Worm (Caenorhabditis elegans) whole organism, L2 larva: ENCODE measurements around the gene Y44A6D.3.

Source experiments
- C34F6.9 ChIP-seq: fragments of 150-350 bp; optimal IDR thresholded peaks from 2 replicates; lab custom pipeline; 2014; ENCODE audit warnings: missing biosample characterization, missing genetic modification characterization
- Y55F3AM.14 ChIP-seq: fragments of 200-800 bp; sonication (Bioruptor generic); optimal IDR thresholded peaks from 2 replicates; lab custom pipeline; 2018; ENCODE audit warnings: mild to moderate bottlenecking, missing genetic modification characterization, missing compliant biosample characterization
- ama-1 ChIP-seq: fragments of 150-350 bp; optimal IDR thresholded peaks from 2 replicates; lab custom pipeline; 2018; ENCODE audit warnings: inconsistent platforms
- blmp-1 ChIP-seq: sonication (generic microtip); optimal IDR thresholded peaks from 2 replicates; lab custom pipeline; 2017; ENCODE audit warnings: missing genetic modification characterization, mild to moderate bottlenecking, missing compliant biosample characterization, antibody characterized with exemption, moderate library complexity; ENCODE audit not compliant: insufficient read depth
- ceh-82 ChIP-seq: fragments of 150-350 bp; optimal IDR thresholded peaks from 2 replicates; lab custom pipeline; 2014; ENCODE audit warnings: missing biosample characterization, missing genetic modification characterization
- crh-2 ChIP-seq: sonication (generic microtip); optimal IDR thresholded peaks from 2 replicates; lab custom pipeline; 2017; ENCODE audit warnings: missing biosample characterization, missing genetic modification characterization
- dmd-4 ChIP-seq: sonication (generic microtip); optimal IDR thresholded peaks from 2 replicates; lab custom pipeline; 2017; ENCODE audit warnings: missing biosample characterization, missing genetic modification characterization
- elt-3 ChIP-seq: sonication (generic microtip); optimal IDR thresholded peaks from 2 replicates; lab custom pipeline; 2017; ENCODE audit warnings: missing biosample characterization, missing genetic modification characterization
- fos-1 ChIP-seq: fragments of 150-350 bp; optimal IDR thresholded peaks from 2 replicates; lab custom pipeline; 2014; ENCODE audit warnings: missing biosample characterization, missing genetic modification characterization
- gmeb-1 ChIP-seq: fragments of 150-350 bp; optimal IDR thresholded peaks from 2 replicates; lab custom pipeline; 2014; ENCODE audit warnings: missing biosample characterization, missing genetic modification characterization
- lin-11 ChIP-seq: fragments of 150-350 bp; sonication (generic microtip); optimal IDR thresholded peaks from 2 replicates; lab custom pipeline; 2014; ENCODE audit warnings: missing biosample characterization, missing genetic modification characterization, inconsistent platforms, mixed read lengths
- lin-39 ChIP-seq: fragments of 150-350 bp; optimal IDR thresholded peaks from 2 replicates; lab custom pipeline; 2014; ENCODE audit warnings: missing biosample characterization, missing genetic modification reagents, missing genetic modification characterization
- lsy-2 ChIP-seq, 2 experiments: fragments of 150-350 bp in 1 of 2; sonication (generic microtip) in 1 of 2; optimal IDR thresholded peaks; 2 replicates each; lab custom pipeline; 2014 to 2017; ENCODE audit warnings: missing biosample characterization in 2 of 2, missing genetic modification characterization in 2 of 2
- mab-5 ChIP-seq: fragments of 150-350 bp; optimal IDR thresholded peaks from 2 replicates; lab custom pipeline; 2014; ENCODE audit warnings: missing biosample characterization, missing genetic modification characterization
- mdl-1 ChIP-seq, 2 experiments: fragments of 150-350 bp in 1 of 2; sonication (generic microtip) in 1 of 2; optimal IDR thresholded peaks; 2 replicates each; lab custom pipeline; 2017; ENCODE audit warnings: missing biosample characterization in 2 of 2, missing genetic modification characterization in 2 of 2
- nhr-10 ChIP-seq: sonication (generic microtip); optimal IDR thresholded peaks from 2 replicates; lab custom pipeline; 2017; ENCODE audit warnings: missing biosample characterization, missing genetic modification characterization
- nhr-11 ChIP-seq: fragments of 150-350 bp; optimal IDR thresholded peaks from 2 replicates; lab custom pipeline; 2014; ENCODE audit warnings: missing biosample characterization, missing genetic modification characterization
- nhr-21 ChIP-seq: fragments of 150-350 bp; optimal IDR thresholded peaks from 2 replicates; lab custom pipeline; 2014; ENCODE audit warnings: missing biosample characterization, missing genetic modification characterization
- nhr-23 ChIP-seq: fragments of 150-350 bp; optimal IDR thresholded peaks from 2 replicates; lab custom pipeline; 2014; ENCODE audit warnings: missing biosample characterization, missing genetic modification reagents, missing genetic modification characterization
- nhr-237 ChIP-seq: fragments of 150-350 bp; optimal IDR thresholded peaks from 2 replicates; lab custom pipeline; 2014; ENCODE audit warnings: missing biosample characterization, missing genetic modification characterization
- nhr-25 ChIP-seq: fragments of 150-350 bp; sonication (generic microtip); optimal IDR thresholded peaks from 3 replicates; lab custom pipeline; 2014; ENCODE audit warnings: missing biosample characterization, missing genetic modification characterization
- nhr-6 ChIP-seq: fragments of 150-350 bp; optimal IDR thresholded peaks from 2 replicates; lab custom pipeline; 2014; ENCODE audit warnings: missing biosample characterization, missing genetic modification characterization
- nhr-77 ChIP-seq: fragments of 150-350 bp; optimal IDR thresholded peaks from 2 replicates; lab custom pipeline; 2014; ENCODE audit warnings: missing biosample characterization, missing genetic modification characterization
- sma-9 ChIP-seq, 2 experiments: fragments of 150-350 bp in 1 of 2; sonication (generic microtip) in 1 of 2; optimal IDR thresholded peaks; 2 replicates each; lab custom pipeline; 2014 to 2016; ENCODE audit warnings: missing genetic modification characterization in 2 of 2, mild to moderate bottlenecking in 1 of 2, missing biosample characterization in 1 of 2, missing compliant biosample characterization in 1 of 2, missing genetic modification reagents in 1 of 2, moderate library complexity in 1 of 2
- unc-39 ChIP-seq: fragments of 150-350 bp; optimal IDR thresholded peaks from 2 replicates; lab custom pipeline; 2014; ENCODE audit warnings: missing biosample characterization, missing genetic modification characterization
- unc-55 ChIP-seq: fragments of 150-350 bp; sonication (generic microtip); optimal IDR thresholded peaks from 3 replicates; lab custom pipeline; 2014; ENCODE audit warnings: missing biosample characterization, missing genetic modification reagents, missing genetic modification characterization
- unc-62 ChIP-seq: fragments of 150-350 bp; optimal IDR thresholded peaks from 2 replicates; lab custom pipeline; 2014; ENCODE audit warnings: missing biosample characterization, missing genetic modification reagents, missing genetic modification characterization
- zag-1 ChIP-seq: fragments of 150-350 bp; optimal IDR thresholded peaks from 2 replicates; lab custom pipeline; 2014; ENCODE audit warnings: missing biosample characterization, missing genetic modification characterization
- ztf-1 ChIP-seq: fragments of 200-800 bp; sonication (Bioruptor generic); conservative IDR thresholded peaks from 2 replicates; pipeline ENCODE4 v1.3.6; 2022; ENCODE audit warnings: missing genetic modification characterization, missing compliant biosample characterization
- ztf-4 ChIP-seq: fragments of 150-350 bp; optimal IDR thresholded peaks from 2 replicates; lab custom pipeline; 2014; ENCODE audit warnings: missing biosample characterization, missing genetic modification characterization

The Y44A6D.3 gene

DNA sequence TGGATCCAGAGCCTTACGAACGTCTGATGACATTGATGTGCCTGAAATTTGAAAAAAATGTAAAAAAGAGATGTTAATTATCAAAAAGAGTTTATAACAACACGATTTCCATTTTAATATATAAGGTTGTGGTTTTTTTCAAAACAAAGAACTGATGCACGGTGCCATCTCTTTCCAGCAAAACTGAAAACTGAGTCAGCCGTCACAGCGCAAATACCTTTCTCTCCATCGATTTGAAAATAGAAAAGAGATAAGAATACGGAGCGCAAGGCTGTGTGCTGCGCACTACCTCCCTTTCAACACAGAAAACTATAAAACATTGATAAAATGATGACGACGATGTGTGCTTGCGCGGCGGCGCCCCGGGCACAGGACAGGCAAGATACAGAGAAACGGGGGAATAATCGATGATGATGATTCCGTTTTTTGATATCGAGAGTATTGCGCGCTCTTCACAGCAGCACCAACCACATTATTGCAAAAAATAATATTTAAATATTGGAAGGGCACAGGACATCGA lies at the start of gene Y44A6D.3:
Y44A6D.3 (minus strand) TSS at position 51 of the 520 bp plus-strand sequence.
- TF ChIP-seq ama-1 (lab: Kevin White, UChicago), result no peak
- no peak for TF ChIP-seq lin-11 (tag; lab: Kevin White, UChicago)
- TF ChIP-seq fos-1 (tag; lab: Kevin White, UChicago), result peak; percentile 52
- no peak for TF ChIP-seq unc-55 (GFP tag; lab: Kevin White, UChicago)
- TF ChIP-seq nhr-77, result no peak
- no peak for TF ChIP-seq ztf-1 (GFP tag; lab: Robert Waterston, UW)
- TF ChIP-seq lin-39, result no peak
- TF ChIP-seq nhr-23 (tag; lab: Kevin White, UChicago), result no peak
- TF ChIP-seq unc-39 (tag; lab: Kevin White, UChicago), result no peak
- TF ChIP-seq dmd-4 (tag; lab: Kevin White, UChicago), result no peak
- no peak for TF ChIP-seq nhr-11 (tag; lab: Kevin White, UChicago)
- no peak for TF ChIP-seq unc-62 (GFP tag; lab: Kevin White, UChicago)
- peak; percentile 2 for TF ChIP-seq sma-9 (GFP tag; optimal IDR thresholded peaks at IDR 0.05; lab: Kevin White, UChicago)
- TF ChIP-seq sma-9 (tag; optimal IDR thresholded peaks at IDR 0.05; lab: Kevin White, UChicago), result no peak
- TF ChIP-seq Y55F3AM.14 (GFP tag; lab: Kevin White, UChicago), result no peak
- no peak for TF ChIP-seq C34F6.9 (tag; lab: Kevin White, UChicago)

ce11 chrV:20841484-20841883 lies 49.3 kb upstream of the Y44A6D.3 start:
- TF ChIP-seq unc-55 (GFP tag; lab: Kevin White, UChicago) (no peak), nhr-10 (tag; lab: Kevin White, UChicago) (no peak), mdl-1 (tag; optimal IDR thresholded peaks at IDR 0.05; lab: Kevin White, UChicago) (no peak), dmd-4 (tag; lab: Kevin White, UChicago) (no peak), unc-62 (GFP tag; lab: Kevin White, UChicago) (no peak), zag-1 (tag; lab: Kevin White, UChicago) (no peak), ama-1 (lab: Kevin White, UChicago) (no peak), fos-1 (tag; lab: Kevin White, UChicago) (no peak), gmeb-1 (tag; lab: Kevin White, UChicago) (no peak)

DNA sequence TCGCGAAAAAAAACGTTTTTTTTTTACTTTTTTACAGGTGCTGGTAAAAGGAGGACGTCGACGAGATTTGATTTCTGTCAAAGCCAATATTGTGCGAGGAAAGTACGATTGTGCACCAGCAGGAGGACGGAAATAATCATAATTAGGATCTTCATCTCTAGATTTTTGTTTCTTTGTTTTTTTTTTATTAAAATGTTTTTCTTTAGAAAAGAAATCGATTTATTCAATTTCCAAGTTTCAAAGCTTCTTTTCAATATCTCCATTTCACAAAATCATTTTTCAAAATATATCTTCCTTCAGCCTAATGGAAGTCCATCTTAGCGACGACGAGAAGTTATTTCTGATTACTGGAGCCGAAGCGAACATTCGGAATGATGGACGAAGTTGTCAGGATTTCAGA lies 46.3 kb upstream of the Y44A6D.3 start, which contains the start of gene exos-7:
exos-7 (plus strand) TSS at position 301 of the 400 bp plus-strand sequence.
- no peak for TF ChIP-seq blmp-1 (tag; lab: Kevin White, UChicago)

DNA sequence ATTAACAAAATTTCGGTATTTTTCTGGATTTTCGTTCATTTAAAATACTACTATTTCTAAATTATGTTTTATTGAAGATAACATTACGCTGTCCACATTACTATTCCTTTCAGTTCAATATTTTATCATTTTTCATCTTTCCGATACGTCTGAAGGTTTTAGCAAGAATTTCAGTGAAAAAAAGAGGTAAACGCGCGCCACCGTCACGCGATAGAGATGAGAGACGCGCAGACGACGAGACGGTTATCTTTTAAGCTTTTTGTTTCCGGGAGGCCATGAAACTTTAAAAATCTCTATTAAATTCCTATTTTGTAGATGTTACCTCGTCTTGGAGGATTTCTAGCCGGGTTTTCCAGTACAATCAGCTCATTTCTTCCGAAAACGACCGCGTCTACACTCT lies 45.5 kb upstream of the Y44A6D.3 start, which contains the start of gene mrps-12:
mrps-12 (plus strand) TSS at position 316 of the 400 bp plus-strand sequence.
- no peak for TF ChIP-seq mab-5 (tag; lab: Kevin White, UChicago)
- TF ChIP-seq nhr-6 (tag; lab: Kevin White, UChicago), result no peak
- no peak for TF ChIP-seq nhr-237 (tag; lab: Kevin White, UChicago)
- TF ChIP-seq ztf-1 (GFP tag; lab: Robert Waterston, UW), result no peak
- no peak for TF ChIP-seq Y55F3AM.14 (GFP tag; lab: Kevin White, UChicago)
- peak in 1 of 2 experiments; percentile 42 for TF ChIP-seq lsy-2 (tag; optimal IDR thresholded peaks at IDR 0.05; lab: Kevin White, UChicago)
- TF ChIP-seq gmeb-1 (tag; lab: Kevin White, UChicago), result no peak
- no peak for TF ChIP-seq nhr-21 (tag; lab: Kevin White, UChicago)
- TF ChIP-seq nhr-25 (tag; lab: Kevin White, UChicago), result peak; percentile 4
- no peak for TF ChIP-seq mdl-1 (tag; optimal IDR thresholded peaks at IDR 0.05; lab: Kevin White, UChicago)
- peak; percentile 8 for TF ChIP-seq unc-55 (GFP tag; lab: Kevin White, UChicago)
- no peak for TF ChIP-seq dmd-4 (tag; lab: Kevin White, UChicago)
- no peak for TF ChIP-seq blmp-1 (tag; lab: Kevin White, UChicago)
- peak; percentile 54 for TF ChIP-seq C34F6.9 (tag; lab: Kevin White, UChicago)
- TF ChIP-seq unc-62 (GFP tag; lab: Kevin White, UChicago), result no peak
- no peak for TF ChIP-seq ztf-4 (tag; lab: Kevin White, UChicago)
- TF ChIP-seq ceh-82 (tag; lab: Kevin White, UChicago), result no peak
- TF ChIP-seq crh-2, result no peak

ce11 chrV:20832554-20832963 lies 40.3 kb upstream of the Y44A6D.3 start:
- TF ChIP-seq nhr-23 (tag; lab: Kevin White, UChicago), result no peak
- TF ChIP-seq lsy-2 (tag; optimal IDR thresholded peaks at IDR 0.05; lab: Kevin White, UChicago), result peak in 1 of 2 experiments; percentile 35
- no peak for TF ChIP-seq nhr-6 (tag; lab: Kevin White, UChicago)
- TF ChIP-seq sma-9 (GFP tag; optimal IDR thresholded peaks at IDR 0.05; lab: Kevin White, UChicago), result peak; percentile 1
- TF ChIP-seq sma-9 (tag; optimal IDR thresholded peaks at IDR 0.05; lab: Kevin White, UChicago), result no peak
- peak; percentile 74 for TF ChIP-seq unc-55 (GFP tag; lab: Kevin White, UChicago)
- no peak for TF ChIP-seq elt-3 (tag; lab: Kevin White, UChicago)
- TF ChIP-seq, all 48 proteins: peak for 3
